Worm (Caenorhabditis elegans) whole organism, young adult: ENCODE data around the gene srh-127.

Source experiments
- B0019.2 ChIP-seq: fragments of 200-800 bp; sonication (Bioruptor generic); conservative IDR thresholded peaks from 2 replicates; pipeline ENCODE4 v1.3.6; 2022; ENCODE audit warnings: missing genetic modification reagents, missing genetic modification characterization, missing compliant biosample characterization
- B0261.1 ChIP-seq: sonication (generic microtip); optimal IDR thresholded peaks from 2 replicates; lab custom pipeline; 2016; ENCODE audit warnings: mild to moderate bottlenecking, missing genetic modification characterization, moderate library complexity, missing compliant biosample characterization
- C06A6.2 ChIP-seq: fragments of 200-800 bp; sonication (Bioruptor generic); conservative IDR thresholded peaks from 2 replicates; pipeline ENCODE4 v1.3.6; 2022; ENCODE audit warnings: missing genetic modification characterization, missing compliant biosample characterization
- C17E4.6 ChIP-seq: fragments of 200-800 bp; sonication (Bioruptor generic); IDR thresholded peaks from 2 replicates; pipeline ENCODE4 v1.3.6; 2022; ENCODE audit warnings: missing genetic modification reagents, missing genetic modification characterization, missing compliant biosample characterization
- D2030.7 ChIP-seq: fragments of 200-800 bp; sonication (Bioruptor generic); IDR thresholded peaks from 2 replicates; pipeline ENCODE4 v1.3.6; 2022; ENCODE audit warnings: missing genetic modification reagents, missing genetic modification characterization, missing compliant biosample characterization
- F23B12.7 ChIP-seq: sonication (generic microtip); optimal IDR thresholded peaks from 2 replicates; lab custom pipeline; 2017; ENCODE audit warnings: missing genetic modification characterization, mild to moderate bottlenecking, missing compliant biosample characterization, antibody characterized with exemption, moderate library complexity; ENCODE audit not compliant: insufficient read depth
- F33H1.4 ChIP-seq: fragments of 200-800 bp; sonication (Bioruptor generic); IDR thresholded peaks from 2 replicates; pipeline ENCODE4 v1.3.6; 2022; ENCODE audit warnings: missing genetic modification reagents, missing genetic modification characterization, missing compliant biosample characterization
- F39B2.1 ChIP-seq: fragments of 200-800 bp; sonication (Bioruptor generic); IDR thresholded peaks from 2 replicates; pipeline ENCODE4 v1.3.6; 2022; ENCODE audit warnings: missing genetic modification reagents, missing genetic modification characterization, missing compliant biosample characterization
- F52B5.7 ChIP-seq: sonication (generic microtip); optimal IDR thresholded peaks from 2 replicates; lab custom pipeline; 2016; ENCODE audit warnings: mild to moderate bottlenecking, missing genetic modification characterization, missing compliant biosample characterization
- F57A8.1 ChIP-seq: fragments of 200-800 bp; sonication (Bioruptor generic); optimal IDR thresholded peaks from 2 replicates; lab custom pipeline; 2018; ENCODE audit warnings: mild to moderate bottlenecking, missing genetic modification characterization, moderate library complexity, missing compliant biosample characterization
- K11D2.4 ChIP-seq: fragments of 200-800 bp; sonication (Bioruptor generic); IDR thresholded peaks from 2 replicates; pipeline ENCODE4 v1.3.6; 2022; ENCODE audit warnings: missing genetic modification reagents, missing genetic modification characterization, missing compliant biosample characterization
- T07F8.4 ChIP-seq: sonication (generic microtip); optimal IDR thresholded peaks from 2 replicates; lab custom pipeline; 2016; ENCODE audit warnings: mild to moderate bottlenecking, missing genetic modification characterization, moderate library complexity, missing compliant biosample characterization
- aptf-3 ChIP-seq: fragments of 200-800 bp; sonication (Bioruptor generic); IDR thresholded peaks from 2 replicates; pipeline ENCODE4 v1.3.6; 2022; ENCODE audit warnings: missing genetic modification characterization, missing compliant biosample characterization
- atf-7 ChIP-seq: sonication (generic microtip); optimal IDR thresholded peaks from 2 replicates; lab custom pipeline; 2017; ENCODE audit warnings: mild to moderate bottlenecking, missing genetic modification characterization, missing compliant biosample characterization
- athp-1 ChIP-seq: sonication (generic microtip); optimal IDR thresholded peaks from 2 replicates; lab custom pipeline; 2017; ENCODE audit warnings: mild to moderate bottlenecking, missing genetic modification characterization, missing compliant biosample characterization
- egl-44 ChIP-seq: fragments of 200-800 bp; sonication (Bioruptor generic); IDR thresholded peaks from 2 replicates; pipeline ENCODE4 v1.3.6; 2022; ENCODE audit warnings: missing genetic modification reagents, missing genetic modification characterization, missing compliant biosample characterization
- egrh-3 ChIP-seq: fragments of 200-800 bp; sonication (Bioruptor generic); IDR thresholded peaks from 2 replicates; pipeline ENCODE4 v1.3.6; 2022; ENCODE audit warnings: missing genetic modification reagents, missing genetic modification characterization, missing compliant biosample characterization
- ekl-4 ChIP-seq: fragments of 200-800 bp; sonication (Bioruptor generic); IDR thresholded peaks from 2 replicates; pipeline ENCODE4 v1.3.6; 2022; ENCODE audit warnings: missing genetic modification reagents, missing genetic modification characterization, missing compliant biosample characterization
- hmg-1.2 ChIP-seq: fragments of 200-800 bp; sonication (Bioruptor generic); IDR thresholded peaks from 2 replicates; pipeline ENCODE4 v1.3.6; 2022; ENCODE audit warnings: missing genetic modification reagents, missing genetic modification characterization, missing compliant biosample characterization
- lin-26 ChIP-seq: fragments of 200-800 bp; sonication (Bioruptor generic); IDR thresholded peaks from 2 replicates; pipeline ENCODE4 v1.3.6; 2022; ENCODE audit warnings: missing genetic modification reagents, missing genetic modification characterization, missing compliant biosample characterization
- mel-28 ChIP-seq: sonication (generic microtip); optimal IDR thresholded peaks from 2 replicates; lab custom pipeline; 2016; ENCODE audit warnings: borderline replicate concordance, mild to moderate bottlenecking, missing genetic modification characterization, missing compliant biosample characterization
- pbrm-1 ChIP-seq: fragments of 200-800 bp; sonication (Bioruptor generic); IDR thresholded peaks from 2 replicates; pipeline ENCODE4 v1.3.6; 2022; ENCODE audit warnings: missing genetic modification reagents, missing genetic modification characterization, missing compliant biosample characterization
- rcor-1 ChIP-seq: fragments of 200-800 bp; sonication (Bioruptor generic); IDR thresholded peaks from 2 replicates; pipeline ENCODE4 v1.3.6; 2022; ENCODE audit warnings: missing genetic modification reagents, missing genetic modification characterization, missing compliant biosample characterization
- rec-8 ChIP-seq, 2 experiments: sonication (generic microtip); optimal IDR thresholded peaks; 2 replicates each; lab custom pipeline; 2016; ENCODE audit warnings: mild to moderate bottlenecking in 2 of 2, missing genetic modification characterization in 2 of 2, missing genetic modification reagents in 2 of 2, missing genotype in 2 of 2, missing biosample characterization in 1 of 2, missing compliant biosample characterization in 1 of 2, moderate library complexity in 1 of 2
- sdz-38 ChIP-seq: sonication (generic microtip); optimal IDR thresholded peaks from 2 replicates; lab custom pipeline; 2016; ENCODE audit warnings: missing genotype, missing genetic modification characterization, missing compliant biosample characterization
- snpc-1.3 ChIP-seq: sonication (generic microtip); optimal IDR thresholded peaks from 2 replicates; lab custom pipeline; 2017; ENCODE audit warnings: missing genetic modification characterization, mild to moderate bottlenecking, missing compliant biosample characterization, antibody characterized with exemption, moderate library complexity, missing genotype, missing genetic modification reagents; ENCODE audit not compliant: insufficient read depth
- sptf-2 ChIP-seq: fragments of 200-800 bp; sonication (Bioruptor generic); optimal IDR thresholded peaks from 2 replicates; lab custom pipeline; 2018; ENCODE audit warnings: mild to moderate bottlenecking, missing genetic modification characterization, missing compliant biosample characterization
- tbp1 ChIP-seq: fragments of 200-800 bp; sonication (Bioruptor generic); optimal IDR thresholded peaks from 2 replicates; lab custom pipeline; 2018; ENCODE audit warnings: mild to moderate bottlenecking, missing genetic modification characterization, missing compliant biosample characterization
- ztf-18 ChIP-seq: sonication (generic microtip); optimal IDR thresholded peaks from 2 replicates; lab custom pipeline; 2016; ENCODE audit warnings: missing genotype, mild to moderate bottlenecking, missing genetic modification characterization, missing compliant biosample characterization
- ztf-22 ChIP-seq: fragments of 200-800 bp; sonication (Bioruptor generic); optimal IDR thresholded peaks from 2 replicates; lab custom pipeline; 2018; ENCODE audit warnings: mild to moderate bottlenecking, missing genetic modification characterization, moderate library complexity, missing compliant biosample characterization

The srh-127 gene

DNA sequence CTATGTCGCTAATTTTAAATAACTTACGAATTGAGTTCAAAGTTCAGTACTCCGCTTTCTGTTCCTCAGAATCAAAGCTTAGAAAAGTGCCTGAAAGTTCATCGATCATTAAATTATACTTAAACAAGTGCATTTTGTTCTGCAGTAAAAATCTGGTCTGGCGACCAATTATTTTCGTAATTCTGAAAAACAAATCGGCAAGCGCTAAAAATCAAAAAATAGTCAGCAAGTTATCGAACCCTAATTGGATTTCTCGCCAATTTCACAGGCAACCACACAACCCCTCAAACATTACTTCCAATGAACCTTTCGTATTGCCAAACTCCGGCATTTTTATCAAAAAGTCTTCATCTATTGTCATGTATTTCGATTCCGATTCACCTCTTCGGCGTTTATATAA, 30.0 kb upstream of the srh-127 start, which contains the start of gene srh-272:
TSS of gene srh-272 (plus strand) at position 301 of the 400 bp plus-strand sequence.
- TF ChIP-seq hmg-1.2 (GFP tag; lab: Robert Waterston, UW) (no peak), mel-28 (no peak), C17E4.6 (GFP tag; lab: Robert Waterston, UW) (no peak), ztf-22 (no peak), snpc-1.3 (tag; lab: Kevin White, UChicago) (no peak)

DNA sequence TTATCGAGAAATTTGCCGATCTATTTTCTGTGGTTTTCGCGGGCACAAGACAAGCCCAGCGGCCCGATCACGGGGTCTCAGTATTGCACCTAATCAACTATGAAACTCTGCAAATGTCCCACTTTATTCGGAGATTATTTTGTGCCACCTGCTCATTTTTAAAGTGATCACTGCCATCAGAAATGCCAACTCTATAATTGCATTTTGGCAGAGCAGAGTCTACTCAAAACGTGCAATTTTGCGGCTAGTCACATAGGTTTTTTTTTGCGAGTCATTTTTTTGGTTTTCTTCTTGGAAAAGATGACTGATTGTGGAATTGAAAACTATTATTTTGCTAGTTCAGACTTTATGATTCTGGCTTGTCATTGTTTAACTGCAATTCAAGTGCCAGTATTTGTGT, 28.2 kb upstream of the srh-127 start, which contains the start of gene srh-240:
TSS of gene srh-240 (plus strand) at position 301 of the 400 bp plus-strand sequence.
- no peak for TF ChIP-seq D2030.7 (GFP tag; lab: Robert Waterston, UW)
- no peak for TF ChIP-seq athp-1 (tag; lab: Kevin White, UChicago)
- TF ChIP-seq ztf-18 (tag; lab: Kevin White, UChicago) = no peak
- TF ChIP-seq tbp1 = no peak
- TF ChIP-seq rec-8 (tag; optimal IDR thresholded peaks at IDR 0.05; lab: Kevin White, UChicago) = no peak
- no peak for TF ChIP-seq sdz-38 (tag; lab: Kevin White, UChicago)
- no peak for TF ChIP-seq pbrm-1 (GFP tag; lab: Robert Waterston, UW)
- TF ChIP-seq atf-7 (tag; lab: Kevin White, UChicago) = no peak
- TF ChIP-seq T07F8.4 (tag; lab: Kevin White, UChicago) = no peak
- TF ChIP-seq aptf-3 (GFP tag; lab: Robert Waterston, UW) = no peak
- no peak for TF ChIP-seq K11D2.4 (GFP tag; lab: Robert Waterston, UW)
- no peak for TF ChIP-seq hmg-1.2 (GFP tag; lab: Robert Waterston, UW)
- TF ChIP-seq F23B12.7 (tag; lab: Kevin White, UChicago) = no peak
- no peak for TF ChIP-seq F52B5.7 (tag; lab: Kevin White, UChicago)
- no peak for TF ChIP-seq lin-26 (GFP tag; lab: Robert Waterston, UW)

DNA sequence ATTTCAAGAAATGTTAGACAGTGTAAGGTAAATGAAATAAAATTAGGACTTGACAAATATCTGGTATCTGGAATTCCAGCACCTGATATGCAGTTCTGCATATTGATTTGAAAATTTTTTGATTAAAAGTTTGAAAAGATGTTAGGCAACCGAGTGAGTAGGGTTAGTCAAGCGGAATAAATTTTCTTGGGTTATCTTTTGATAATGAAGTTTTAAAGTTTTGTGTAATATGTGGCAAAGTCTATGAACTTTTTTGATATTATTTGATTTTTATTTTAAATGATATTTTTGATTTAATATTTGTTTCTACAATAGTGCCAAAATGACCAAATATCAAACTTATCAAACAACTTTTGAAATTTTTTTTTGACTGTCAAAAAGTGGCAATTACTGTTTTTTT, 23.6 kb upstream of the srh-127 start, which contains the start of gene srh-241:
TSS of gene srh-241 (minus strand) at position 101 of the 400 bp plus-strand sequence.
- TF ChIP-seq B0261.1 (tag; lab: Kevin White, UChicago) (no peak), F39B2.1 (GFP tag; lab: Robert Waterston, UW) (no peak)

DNA sequence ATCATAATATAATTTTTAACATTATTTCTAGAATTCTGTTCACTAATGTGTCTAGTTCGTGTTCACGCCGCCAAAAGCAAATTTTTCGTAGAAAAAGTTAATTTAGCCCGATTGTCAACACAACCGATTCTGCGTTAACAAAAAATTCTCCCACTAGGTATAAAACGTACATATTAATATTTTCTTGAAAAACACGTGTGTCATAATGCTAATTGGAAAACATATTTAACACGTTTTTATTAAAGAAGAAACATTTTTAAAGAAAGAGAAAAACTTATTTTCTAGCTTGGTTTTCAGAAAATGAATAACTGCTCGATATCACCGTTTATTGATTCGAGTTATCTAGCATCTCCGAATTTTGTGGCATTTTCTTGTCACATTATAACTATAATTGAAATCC, 22.9 kb upstream of the srh-127 start, which contains the start of gene srh-243:
TSS of gene srh-243 (plus strand) at position 301 of the 400 bp plus-strand sequence.
- TF ChIP-seq egl-44 (GFP tag; lab: Robert Waterston, UW) (no peak), T07F8.4 (tag; lab: Kevin White, UChicago) (no peak), F57A8.1 (no peak), rcor-1 (GFP tag; lab: Robert Waterston, UW) (no peak), C06A6.2 (GFP tag; lab: Robert Waterston, UW) (no peak), rec-8 (tag; optimal IDR thresholded peaks at IDR 0.05; lab: Kevin White, UChicago) (no peak), ekl-4 (GFP tag; lab: Robert Waterston, UW) (no peak), F33H1.4 (no peak), snpc-1.3 (tag; lab: Kevin White, UChicago) (no peak), B0019.2 (GFP tag; lab: Robert Waterston, UW) (no peak), sptf-2 (GFP tag; lab: Kevin White, UChicago) (no peak), egrh-3 (no peak)
